Worm (Caenorhabditis elegans): ENCODE measurements around the gene Y42H9AR.5.

ce11 chrIV:8102231-8102630 lies at the start of gene Y42H9AR.5:
- TF ChIP-seq sma-9 (GFP tag; optimal IDR thresholded peaks at IDR 0.05): no peak
- TF ChIP-seq sma-9 (tag; optimal IDR thresholded peaks at IDR 0.05): no peak
- TF ChIP-seq nhr-237 (tag; optimal IDR thresholded peaks at IDR 0.05): no peak
- no peak for TF ChIP-seq ZK546.5 (tag; optimal IDR thresholded peaks at IDR 0.05)
- TF ChIP-seq unc-62 (GFP tag; optimal IDR thresholded peaks at IDR 0.05): no peak
- TF ChIP-seq ztf-4 (tag; optimal IDR thresholded peaks at IDR 0.05): no peak
